Fruit fly (Drosophila melanogaster) whole organism, embryonic: Measurements from ENCODE around the gene Vm32E.
A peak's percentile ranks its signal among the peaks of the same experiment; 100 is the strongest.

Experiments
- Atf3 ChIP-seq: fragments of 200-800 bp; sonication (Bioruptor generic); optimal IDR thresholded peaks from 3 replicates; lab custom pipeline; 2016; ENCODE audit warnings: missing biosample characterization, missing genetic modification characterization
- CG10147 ChIP-seq: fragments of 200-800 bp; sonication (Bioruptor generic); optimal IDR thresholded peaks from 2 replicates; lab custom pipeline; 2019; ENCODE audit warnings: missing biosample characterization, mild to moderate bottlenecking, missing genetic modification characterization, moderate library complexity
- CG10366 ChIP-seq: fragments of 200-800 bp; sonication (Bioruptor generic); IDR thresholded peaks from 2 replicates; pipeline ENCODE4 v1.3.6; 2022; ENCODE audit warnings: missing biosample characterization, missing genetic modification characterization
- CG10462 ChIP-seq: fragments of 200-800 bp; sonication (Bioruptor generic); optimal IDR thresholded peaks from 2 replicates; lab custom pipeline; 2016; ENCODE audit warnings: missing biosample characterization, missing genetic modification characterization
- CG11085 ChIP-seq: fragments of 200-800 bp; sonication (Bioruptor generic); IDR thresholded peaks from 2 replicates; pipeline ENCODE4 v1.3.6; 2022; ENCODE audit warnings: missing biosample characterization, missing genetic modification characterization
- CG11560 ChIP-seq: fragments of 200-800 bp; sonication (Bioruptor generic); IDR thresholded peaks from 3 replicates; pipeline ENCODE4 v1.3.6; 2022; ENCODE audit warnings: missing biosample characterization, missing genetic modification characterization
- CG12391 ChIP-seq: fragments of 200-800 bp; sonication (Bioruptor generic); optimal IDR thresholded peaks from 3 replicates; lab custom pipeline; 2018; ENCODE audit warnings: missing biosample characterization, mild to moderate bottlenecking, missing genetic modification characterization, moderate library complexity
- CG14441 ChIP-seq: fragments of 200-800 bp; sonication (Bioruptor generic); IDR thresholded peaks from 2 replicates; pipeline ENCODE4 v1.3.6; 2022; ENCODE audit warnings: missing biosample characterization, missing genetic modification characterization
- CG14710 ChIP-seq: fragments of 200-800 bp; sonication (Bioruptor generic); optimal IDR thresholded peaks from 3 replicates; lab custom pipeline; 2019; ENCODE audit warnings: missing biosample characterization, mild to moderate bottlenecking, missing genetic modification characterization, moderate library complexity
- CG16863 ChIP-seq: fragments of 200-800 bp; sonication (Bioruptor generic); optimal IDR thresholded peaks from 3 replicates; lab custom pipeline; 2016; ENCODE audit warnings: missing biosample characterization, missing genetic modification characterization
- CG17829 ChIP-seq: fragments of 200-800 bp; optimal IDR thresholded peaks from 2 replicates; lab custom pipeline; 2019; ENCODE audit warnings: missing biosample characterization, mild to moderate bottlenecking, missing genetic modification characterization, moderate library complexity
- CG1832 ChIP-seq: fragments of 200-800 bp; sonication (Bioruptor generic); optimal IDR thresholded peaks from 2 replicates; lab custom pipeline; 2017; ENCODE audit warnings: missing biosample characterization, mild to moderate bottlenecking, missing genetic modification characterization, inconsistent platforms
- CG18764 ChIP-seq: fragments of 200-800 bp; sonication (Bioruptor generic); optimal IDR thresholded peaks from 3 replicates; lab custom pipeline; 2016; ENCODE audit warnings: missing biosample characterization, missing genetic modification characterization
- CG2889 ChIP-seq: fragments of 200-800 bp; sonication (Bioruptor generic); IDR thresholded peaks from 3 replicates; pipeline ENCODE4 v1.3.6; 2022; ENCODE audit warnings: missing biosample characterization, missing genetic modification characterization
- CG30020 ChIP-seq: fragments of 200-800 bp; optimal IDR thresholded peaks from 2 replicates; lab custom pipeline; 2019; ENCODE audit warnings: missing biosample characterization, mild to moderate bottlenecking, missing genetic modification characterization, moderate library complexity
- CG30431 ChIP-seq: fragments of 200-800 bp; sonication (Bioruptor generic); optimal IDR thresholded peaks from 2 replicates; lab custom pipeline; 2017; ENCODE audit warnings: missing biosample characterization, missing genetic modification characterization
- CG32532 ChIP-seq: fragments of 200-800 bp; sonication (Bioruptor generic); IDR thresholded peaks from 2 replicates; pipeline ENCODE4 v1.3.6; 2022; ENCODE audit warnings: missing biosample characterization, missing genetic modification characterization
- CG3281 ChIP-seq: fragments of 200-800 bp; sonication (Bioruptor generic); optimal IDR thresholded peaks from 3 replicates; lab custom pipeline; 2017; ENCODE audit warnings: missing biosample characterization, mild to moderate bottlenecking, missing genetic modification characterization
- CG4617 ChIP-seq: fragments of 200-800 bp; sonication (Bioruptor generic); optimal IDR thresholded peaks from 3 replicates; lab custom pipeline; 2016; ENCODE audit warnings: missing biosample characterization, missing genetic modification characterization, borderline replicate concordance
- CG6272 ChIP-seq: fragments of 200-800 bp; sonication (Bioruptor generic); IDR thresholded peaks from 2 replicates; pipeline ENCODE4 v1.3.6; 2022; ENCODE audit warnings: missing biosample characterization, missing genetic modification characterization
- CG6654 ChIP-seq: fragments of 200-800 bp; sonication (Bioruptor generic); optimal IDR thresholded peaks from 2 replicates; lab custom pipeline; 2017; ENCODE audit warnings: missing biosample characterization, mild to moderate bottlenecking, missing genetic modification characterization
- CG7357 ChIP-seq: fragments of 200-800 bp; sonication (Bioruptor generic); IDR thresholded peaks from 3 replicates; pipeline ENCODE4 v1.3.6; 2022; ENCODE audit warnings: missing biosample characterization, missing genetic modification characterization
- CG7556 ChIP-seq: fragments of 200-800 bp; sonication (Bioruptor generic); optimal IDR thresholded peaks from 2 replicates; lab custom pipeline; 2017; ENCODE audit warnings: missing biosample characterization, mild to moderate bottlenecking, missing genetic modification characterization
- CG7786 ChIP-seq: fragments of 200-800 bp; sonication (Bioruptor generic); optimal IDR thresholded peaks from 2 replicates; lab custom pipeline; 2016; ENCODE audit warnings: missing biosample characterization, missing genetic modification characterization
- CG8281 ChIP-seq: fragments of 200-800 bp; sonication (Bioruptor generic); optimal IDR thresholded peaks from 2 replicates; lab custom pipeline; 2018; ENCODE audit warnings: missing biosample characterization, mild to moderate bottlenecking, missing genetic modification characterization, moderate library complexity
- CG8290 ChIP-seq, 3 experiments: fragments of 200-800 bp; sonication (Bioruptor generic); optimal IDR thresholded peaks; 2 replicates each; lab custom pipeline; 2016 to 2019; ENCODE audit warnings: missing biosample characterization in 3 of 3, missing genetic modification characterization in 3 of 3, mild to moderate bottlenecking in 2 of 3, moderate library complexity in 1 of 3
- CG8359 ChIP-seq: fragments of 200-800 bp; sonication (Bioruptor generic); optimal IDR thresholded peaks from 2 replicates; lab custom pipeline; 2017; ENCODE audit warnings: missing biosample characterization, mild to moderate bottlenecking, missing genetic modification characterization, borderline replicate concordance
- CG9215 ChIP-seq: fragments of 200-800 bp; sonication (Bioruptor generic); IDR thresholded peaks from 2 replicates; pipeline ENCODE4 v1.3.6; 2022; ENCODE audit warnings: missing biosample characterization, missing genetic modification characterization
- CHES-1-like ChIP-seq: fragments of 200-800 bp; sonication (Bioruptor generic); optimal IDR thresholded peaks from 2 replicates; lab custom pipeline; 2016; ENCODE audit warnings: missing biosample characterization, missing genetic modification characterization
- Camta ChIP-seq: fragments of 200-800 bp; sonication (Bioruptor generic); optimal IDR thresholded peaks from 2 replicates; lab custom pipeline; 2016; ENCODE audit warnings: missing biosample characterization, missing genetic modification characterization
- D19B ChIP-seq: fragments of 200-800 bp; sonication (Bioruptor generic); optimal IDR thresholded peaks from 2 replicates; lab custom pipeline; 2017; ENCODE audit warnings: missing biosample characterization, mild to moderate bottlenecking, missing genetic modification characterization
- HLH3B ChIP-seq: fragments of 200-800 bp; sonication (Bioruptor generic); IDR thresholded peaks from 2 replicates; pipeline ENCODE4 v1.3.6; 2022; ENCODE audit warnings: missing biosample characterization, missing genetic modification characterization
- Hey ChIP-seq: fragments of 200-800 bp; sonication (Bioruptor generic); optimal IDR thresholded peaks from 3 replicates; lab custom pipeline; 2018; ENCODE audit warnings: missing biosample characterization, mild to moderate bottlenecking, missing genetic modification characterization
- Kr ChIP-seq: fragments of 200-800 bp; sonication (Bioruptor generic); optimal IDR thresholded peaks from 2 replicates; lab custom pipeline; 2017; ENCODE audit warnings: missing biosample characterization, mild to moderate bottlenecking, missing genetic modification characterization
- Lim3 ChIP-seq: fragments of 200-800 bp; sonication (Bioruptor generic); IDR thresholded peaks from 2 replicates; pipeline ENCODE4 v1.3.6; 2022; ENCODE audit warnings: missing biosample characterization, missing genetic modification characterization
- MESR4 ChIP-seq: fragments of 200-800 bp; sonication (Bioruptor generic); optimal IDR thresholded peaks from 2 replicates; lab custom pipeline; 2018; ENCODE audit warnings: missing biosample characterization, mild to moderate bottlenecking, missing genetic modification characterization, moderate library complexity
- Mrtf ChIP-seq: fragments of 200-800 bp; sonication (Bioruptor generic); IDR thresholded peaks from 3 replicates; pipeline ENCODE4 v1.3.6; 2022; ENCODE audit warnings: missing biosample characterization, missing genetic modification characterization
- Oli ChIP-seq: fragments of 200-800 bp; sonication (Bioruptor generic); optimal IDR thresholded peaks from 2 replicates; lab custom pipeline; 2018; ENCODE audit warnings: missing biosample characterization, mild to moderate bottlenecking, missing genetic modification characterization, moderate library complexity
- Xrp1 ChIP-seq: fragments of 200-800 bp; sonication (Bioruptor generic); IDR thresholded peaks from 2 replicates; pipeline ENCODE4 v1.3.6; 2022; ENCODE audit warnings: missing biosample characterization, missing genetic modification characterization
- dmrt99B ChIP-seq: fragments of 200-800 bp; sonication (Bioruptor generic); optimal IDR thresholded peaks from 2 replicates; lab custom pipeline; 2018; ENCODE audit warnings: missing biosample characterization, mild to moderate bottlenecking, missing genetic modification characterization, moderate library complexity
- grn ChIP-seq: fragments of 200-800 bp; sonication (Bioruptor generic); optimal IDR thresholded peaks from 3 replicates; lab custom pipeline; 2017; ENCODE audit warnings: missing biosample characterization, missing genetic modification characterization
- gro ChIP-seq: fragments of 200-800 bp; sonication (Bioruptor generic); optimal IDR thresholded peaks from 2 replicates; lab custom pipeline; 2016; ENCODE audit warnings: missing biosample characterization, missing genetic modification characterization
- luna ChIP-seq: fragments of 200-800 bp; sonication (Bioruptor generic); optimal IDR thresholded peaks from 2 replicates; lab custom pipeline; 2016; ENCODE audit warnings: missing biosample characterization, missing genetic modification characterization
- nerfin-1 ChIP-seq: fragments of 200-800 bp; sonication (Bioruptor generic); optimal IDR thresholded peaks from 3 replicates; lab custom pipeline; 2019; ENCODE audit warnings: missing biosample characterization, mild to moderate bottlenecking, missing genetic modification characterization, moderate library complexity
- oc ChIP-seq: fragments of 200-800 bp; sonication (Bioruptor generic); optimal IDR thresholded peaks from 2 replicates; lab custom pipeline; 2018; ENCODE audit warnings: missing biosample characterization, mild to moderate bottlenecking, missing genetic modification characterization, moderate library complexity
- org-1 ChIP-seq: fragments of 200-800 bp; sonication (Bioruptor generic); optimal IDR thresholded peaks from 2 replicates; lab custom pipeline; 2017; ENCODE audit warnings: missing biosample characterization, missing genetic modification characterization
- pan ChIP-seq, 4 experiments: fragments of >200 bp in 3 of 4; fragments of 200-800 bp in 1 of 4; sonication (Bioruptor generic) in 1 of 4; optimal IDR thresholded peaks in 3 of 4; IDR thresholded peaks in 1 of 4; 2 replicates each; pipeline versions ENCODE4 v1.3.6 to Lab custom; 2017 to 2022; ENCODE audit warnings: missing biosample characterization in 2 of 4, missing genetic modification characterization in 2 of 4, mixed read lengths in 1 of 4
- so ChIP-seq: fragments of 200-800 bp; sonication (Bioruptor generic); IDR thresholded peaks from 3 replicates; pipeline ENCODE4 v1.3.6; 2022; ENCODE audit warnings: missing biosample characterization, missing genetic modification characterization
- wek ChIP-seq: fragments of 200-800 bp; sonication (Bioruptor generic); optimal IDR thresholded peaks from 3 replicates; lab custom pipeline; 2018; ENCODE audit warnings: missing biosample characterization, mild to moderate bottlenecking, missing genetic modification characterization, moderate library complexity
- zen2 ChIP-seq: fragments of 200-800 bp; sonication (Bioruptor generic); IDR thresholded peaks from 3 replicates; pipeline ENCODE4 v1.3.6; 2022; ENCODE audit warnings: missing biosample characterization, missing genetic modification characterization; ENCODE audit not compliant: partially characterized antibody

Gene Vm32E

DNA sequence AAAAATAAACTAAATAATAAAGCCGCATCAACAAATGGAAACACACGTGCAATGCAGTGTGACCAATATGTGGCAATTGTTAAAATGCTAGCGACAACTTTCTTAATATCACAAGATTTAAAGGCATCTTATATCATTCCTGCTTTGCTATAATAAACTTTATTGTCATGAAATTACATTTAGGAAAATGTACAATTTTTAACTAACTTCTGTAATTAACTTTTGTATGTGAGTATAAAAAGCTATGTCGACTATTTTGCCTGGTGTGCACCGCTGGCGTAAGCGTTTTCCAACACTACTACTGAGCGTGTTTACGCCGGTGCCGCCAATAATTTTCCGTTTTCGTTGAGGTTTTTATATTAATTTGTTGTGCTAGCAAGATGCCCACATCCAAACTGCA is 48.0 kb downstream of the Vm32E start, which contains the start of the genes Csl4 and Nup160 (continued):
- no peak for TF ChIP-seq CG8281
- peak; percentile 83 for TF ChIP-seq CG4617 (GFP tag; lab: Kevin White, UChicago)
- TF ChIP-seq Oli = peak; percentile 51
- TF ChIP-seq CG10366 (GFP tag; lab: Robert Waterston, UW) = peak; percentile 76
- TF ChIP-seq CG3281 (GFP tag; lab: Kevin White, UChicago) = peak; percentile 72
- peak; percentile 20 for TF ChIP-seq CG30431 (GFP tag; lab: Kevin White, UChicago)
- TF ChIP-seq CG7556 (GFP tag; lab: Kevin White, UChicago) = no peak
- no peak for TF ChIP-seq wek (GFP tag; lab: Kevin White, UChicago)
- no peak for TF ChIP-seq CG1832 (GFP tag; lab: Kevin White, UChicago)
- TF ChIP-seq zen2 = no peak
- no peak for TF ChIP-seq CG2889
- peak; percentile 34; the same call in 1 of the 3 replicates for TF ChIP-seq CG7357
- no peak for TF ChIP-seq Lim3 (GFP tag; lab: Robert Waterston, UW)
- TF ChIP-seq MESR4 (GFP tag; lab: Kevin White, UChicago) = peak; percentile 18
- TF ChIP-seq CG30020 (tag; lab: Kevin White, UChicago) = peak; percentile 73
- peak; percentile 92 for TF ChIP-seq gro
- peak; percentile 63 for TF ChIP-seq CG8290 (GFP tag; optimal IDR thresholded peaks at IDR 0.05; lab: Kevin White, UChicago)
- no peak for TF ChIP-seq CG8290 (tag; optimal IDR thresholded peaks at IDR 0.05; lab: Kevin White, UChicago)
- TF ChIP-seq CG9215 (GFP tag; lab: Robert Waterston, UW) = peak; percentile 53
- TF ChIP-seq CG6272 (GFP tag; lab: Robert Waterston, UW) = peak; percentile 61; the same call in 1 of the 2 replicates
- TF ChIP-seq CHES-1-like (GFP tag; lab: Kevin White, UChicago) = peak; percentile 88
- no peak for TF ChIP-seq dmrt99B (tag; lab: Kevin White, UChicago)
- no peak for TF ChIP-seq grn
- peak; percentile 58 for TF ChIP-seq CG10462 (GFP tag; lab: Kevin White, UChicago)
- TF ChIP-seq Mrtf = no peak
- TF ChIP-seq CG10147 = no peak
- peak; percentile 54 for TF ChIP-seq luna (GFP tag; lab: Kevin White, UChicago)
- TF ChIP-seq CG18764 = peak; percentile 73
- TF ChIP-seq CG6654 = no peak
- peak; percentile 77 for TF ChIP-seq CG14710
- peak; percentile 76 for TF ChIP-seq CG16863
- peak; percentile 86 for TF ChIP-seq CG32532 (GFP tag; lab: Robert Waterston, UW)
- TF ChIP-seq CG17829 (tag; lab: Kevin White, UChicago) = peak; percentile 64
- TF ChIP-seq Atf3 (GFP tag; lab: Kevin White, UChicago) = peak; percentile 56
- TF ChIP-seq Hey (tag; lab: Kevin White, UChicago) = no peak
- no peak for TF ChIP-seq CG8359
- TF ChIP-seq CG11085 (GFP tag; lab: Robert Waterston, UW) = peak; percentile 48
- no peak for TF ChIP-seq Kr
- no peak for TF ChIP-seq oc (tag; lab: Kevin White, UChicago)
- peak; percentile 68 for TF ChIP-seq Camta
- TF ChIP-seq D19B = no peak
- TF ChIP-seq CG11560 = no peak
- TF ChIP-seq CG12391 (tag; lab: Kevin White, UChicago) = peak; percentile 83
- TF ChIP-seq nerfin-1 (tag; lab: Kevin White, UChicago) = no peak
- TF ChIP-seq CG14441 (GFP tag; lab: Robert Waterston, UW) = peak; percentile 70
- peak; percentile 74 for TF ChIP-seq HLH3B (GFP tag; lab: Robert Waterston, UW)
- TF ChIP-seq CG7786 = peak; percentile 88
- TF ChIP-seq pan (optimal IDR thresholded peaks at IDR 0.05; lab: Kevin White, UChicago) = no peak
- TF ChIP-seq pan (GFP tag; optimal IDR thresholded peaks at IDR 0.05 in 1 of 2, IDR thresholded peaks at IDR 0.05 in 1 of 2) = peak in 1 of 2 experiments; percentile 81
- TF ChIP-seq Xrp1 (GFP tag; lab: Robert Waterston, UW) = peak; percentile 83
- peak; percentile 47; the same call in 2 of the 3 replicates for TF ChIP-seq so
- TF ChIP-seq org-1 (GFP tag; lab: Kevin White, UChicago) = peak; percentile 0
